Fruit fly (Drosophila melanogaster): Measurements from ENCODE around the gene Surf4.

Surf4 gene

DNA sequence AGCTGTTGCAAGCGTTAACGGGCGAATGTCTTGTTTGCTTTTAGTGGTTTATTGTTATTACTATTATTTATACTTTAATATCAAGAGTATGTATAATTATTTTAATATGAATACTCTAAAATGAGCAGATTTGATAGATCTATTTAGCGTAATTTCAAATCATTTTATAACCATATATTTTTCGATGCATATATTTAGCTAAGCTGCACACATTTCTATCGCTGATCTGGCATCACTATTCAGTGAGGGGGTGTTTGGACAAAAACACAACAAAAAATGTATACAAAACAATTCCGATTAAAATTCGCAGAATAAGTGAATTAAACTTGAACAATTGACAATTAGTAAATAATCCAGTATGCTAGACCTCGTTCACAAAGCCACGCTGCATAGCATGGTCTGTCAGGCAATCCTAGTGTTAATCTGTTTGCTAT is 5.0 kb upstream of the Surf4 start, which contains the start of the genes Trs33 and Tmtc4 (continued):
- TF ChIP-seq Six4 (GFP tag; optimal IDR thresholded peaks at IDR 0.05) (no peak), Antp (GFP tag; optimal IDR thresholded peaks at IDR 0.05) (no peak), ase (GFP tag; IDR thresholded peaks at IDR 0.05) (peak; percentile 37; the same call in 1 of the 3 replicates), CG17612 (GFP tag; IDR thresholded peaks at IDR 0.05) (no peak), CG14965 (GFP tag; optimal IDR thresholded peaks at IDR 0.05; ENCODE audit: borderline replicate concordance) (no peak), wdn (GFP tag; IDR thresholded peaks at IDR 0.05) (no peak), CG6689 (GFP tag; IDR thresholded peaks at IDR 0.05) (no peak), Xrp1 (GFP tag; IDR thresholded peaks at IDR 0.05) (no peak), vnd (GFP tag; IDR thresholded peaks at IDR 0.05; ENCODE audit: partially characterized antibody) (no peak), CG16815 (GFP tag; optimal IDR thresholded peaks at IDR 0.05) (no peak), dysf (GFP tag; IDR thresholded peaks at IDR 0.05) (no peak), aop (GFP tag; IDR thresholded peaks at IDR 0.05) (no peak), Ssrp (tag; optimal IDR thresholded peaks at IDR 0.05) (no peak), fd96Cb (tag; optimal IDR thresholded peaks at IDR 0.05) (no peak), Kr (GFP tag; optimal IDR thresholded peaks at IDR 0.05) (no peak), tup (GFP tag; optimal IDR thresholded peaks at IDR 0.05) (no peak), tna (GFP tag; IDR thresholded peaks at IDR 0.05; ENCODE audit: partially characterized antibody) (no peak), Optix (GFP tag; IDR thresholded peaks at IDR 0.05) (no peak), CG31224 (GFP tag; IDR thresholded peaks at IDR 0.05) (no peak), chif (GFP tag; optimal IDR thresholded peaks at IDR 0.05) (no peak), slou (GFP tag; optimal IDR thresholded peaks at IDR 0.05) (no peak), CG6683 (GFP tag; optimal IDR thresholded peaks at IDR 0.05) (peak; percentile 9), CTCF (GFP tag; optimal IDR thresholded peaks at IDR 0.05) (no peak), mam (GFP tag; optimal IDR thresholded peaks at IDR 0.05) (no peak), odd (GFP tag; optimal IDR thresholded peaks at IDR 0.05) (no peak), tin (GFP tag; optimal IDR thresholded peaks at IDR 0.05) (peak; percentile 21), CG18764 (GFP tag; optimal IDR thresholded peaks at IDR 0.05) (no peak), CrebB (tag; optimal IDR thresholded peaks at IDR 0.05) (no peak), sd (tag; optimal IDR thresholded peaks at IDR 0.05) (peak; percentile 42), dpn (GFP tag; optimal IDR thresholded peaks at IDR 0.05) (peak in 1 of 2 experiments; percentile 28), unpg (GFP tag; optimal IDR thresholded peaks at IDR 0.05) (peak; percentile 50), en (GFP tag; optimal IDR thresholded peaks at IDR 0.05) (no peak), CG17829 (tag; optimal IDR thresholded peaks at IDR 0.05) (peak; percentile 65), CG15011 (GFP tag; optimal IDR thresholded peaks at IDR 0.05) (no peak), Stat92E (GFP tag; optimal IDR thresholded peaks at IDR 0.05) (peak in 1 of 3 experiments; percentile 36), CG30431 (GFP tag; optimal IDR thresholded peaks at IDR 0.05) (no peak), Tbp (GFP tag; optimal IDR thresholded peaks at IDR 0.05) (no peak), gt (GFP tag; IDR thresholded peaks at IDR 0.05) (no peak), pzg (GFP tag; optimal IDR thresholded peaks at IDR 0.05) (peak; percentile 37), Mrtf (GFP tag; IDR thresholded peaks at IDR 0.05) (no peak), ro (GFP tag; IDR thresholded peaks at IDR 0.05) (no peak), zfh2 (GFP tag; optimal IDR thresholded peaks at IDR 0.05) (no peak), stc (GFP tag; IDR thresholded peaks at IDR 0.05) (no peak), Vsx1 (GFP tag; optimal IDR thresholded peaks at IDR 0.05) (no peak), Hr39 (optimal IDR thresholded peaks at IDR 0.05) (no peak), cad (GFP tag; optimal IDR thresholded peaks at IDR 0.05) (no peak), fu2 (GFP tag; optimal IDR thresholded peaks at IDR 0.05) (no peak), tll (GFP tag; optimal IDR thresholded peaks at IDR 0.05) (no peak), emc (GFP tag; optimal IDR thresholded peaks at IDR 0.05) (no peak), Jarid2 (GFP tag; optimal IDR thresholded peaks at IDR 0.05) (no peak), CG4707 (GFP tag; optimal IDR thresholded peaks at IDR 0.05) (no peak), sens (GFP tag) (peak; percentile 67), HLH54F (GFP tag; optimal IDR thresholded peaks at IDR 0.05) (no peak)
